Fruit fly (Drosophila melanogaster) whole organism, embryonic: ENCODE data around the gene CG7953.

Source experiments
- Awh ChIP-seq: fragments of 200-800 bp; sonication (Bioruptor generic); IDR thresholded peaks from 2 replicates; pipeline ENCODE4, ENCODE4 v1.3.6; 2022; ENCODE audit warnings: missing biosample characterization, missing genetic modification characterization
- Blimp-1 ChIP-seq: fragments of 200-800 bp; sonication (Bioruptor generic); optimal IDR thresholded peaks from 3 replicates; lab custom pipeline; 2018; ENCODE audit warnings: missing biosample characterization, missing genetic modification characterization, mild to moderate bottlenecking, moderate library complexity, missing genetic modification reagents
- CG10209 ChIP-seq: fragments of 200-800 bp; sonication (Bioruptor generic); optimal IDR thresholded peaks from 3 replicates; lab custom pipeline; 2017; ENCODE audit warnings: missing biosample characterization, mild to moderate bottlenecking, missing genetic modification characterization, missing genetic modification reagents
- CG1024 ChIP-seq: fragments of 200-800 bp; sonication (Bioruptor generic); IDR thresholded peaks from 2 replicates; pipeline ENCODE4 v1.3.6; 2022; ENCODE audit warnings: missing biosample characterization, missing genetic modification characterization
- CG11247 ChIP-seq: fragments of 200-800 bp; sonication (Bioruptor generic); IDR thresholded peaks from 2 replicates; pipeline ENCODE4 v1.3.6; 2022; ENCODE audit warnings: missing biosample characterization, missing genetic modification characterization
- CG14710 ChIP-seq: fragments of 200-800 bp; sonication (Bioruptor generic); optimal IDR thresholded peaks from 3 replicates; lab custom pipeline; 2019; ENCODE audit warnings: missing biosample characterization, mild to moderate bottlenecking, missing genetic modification characterization, moderate library complexity
- CG15011 ChIP-seq: fragments of 200-800 bp; sonication (Bioruptor generic); optimal IDR thresholded peaks from 3 replicates; lab custom pipeline; 2018; ENCODE audit warnings: missing biosample characterization, mild to moderate bottlenecking, missing genetic modification characterization
- CG1602 ChIP-seq: fragments of 200-800 bp; sonication (Bioruptor generic); optimal IDR thresholded peaks from 3 replicates; lab custom pipeline; 2016; ENCODE audit warnings: missing biosample characterization, missing genetic modification characterization
- CG17328 ChIP-seq: fragments of 200-800 bp; sonication (Bioruptor generic); IDR thresholded peaks from 2 replicates; pipeline ENCODE4 v1.3.6; 2022; ENCODE audit warnings: missing biosample characterization, missing genetic modification characterization
- CG17568 ChIP-seq: fragments of 200-800 bp; sonication (Bioruptor generic); optimal IDR thresholded peaks from 2 replicates; lab custom pipeline; 2018; ENCODE audit warnings: missing biosample characterization, mild to moderate bottlenecking, missing genetic modification characterization, moderate library complexity
- CG18764 ChIP-seq: fragments of 200-800 bp; sonication (Bioruptor generic); optimal IDR thresholded peaks from 3 replicates; lab custom pipeline; 2016; ENCODE audit warnings: missing biosample characterization, missing genetic modification characterization
- CG2120 ChIP-seq: fragments of 200-800 bp; sonication (Bioruptor generic); optimal IDR thresholded peaks from 3 replicates; lab custom pipeline; 2016; ENCODE audit warnings: missing biosample characterization, missing genetic modification characterization
- CG2678 ChIP-seq: fragments of 200-800 bp; sonication (Bioruptor generic); optimal IDR thresholded peaks from 3 replicates; lab custom pipeline; 2019; ENCODE audit warnings: missing biosample characterization, mild to moderate bottlenecking, missing genetic modification characterization, moderate library complexity
- CG32767 ChIP-seq: fragments of 200-800 bp; sonication (Bioruptor generic); IDR thresholded peaks from 2 replicates; pipeline ENCODE4 v1.3.6; 2022; ENCODE audit warnings: missing biosample characterization, missing genetic modification characterization
- CG3281 ChIP-seq: fragments of 200-800 bp; sonication (Bioruptor generic); optimal IDR thresholded peaks from 3 replicates; lab custom pipeline; 2017; ENCODE audit warnings: missing biosample characterization, mild to moderate bottlenecking, missing genetic modification characterization
- CG34422 ChIP-seq: fragments of 200-800 bp; sonication (Bioruptor generic); IDR thresholded peaks from 3 replicates; pipeline ENCODE4 v1.3.6; 2022; ENCODE audit warnings: missing biosample characterization, missing genetic modification characterization
- CG4617 ChIP-seq: fragments of 200-800 bp; sonication (Bioruptor generic); optimal IDR thresholded peaks from 3 replicates; lab custom pipeline; 2016; ENCODE audit warnings: missing biosample characterization, missing genetic modification characterization, borderline replicate concordance
- CG8359 ChIP-seq: fragments of 200-800 bp; sonication (Bioruptor generic); optimal IDR thresholded peaks from 2 replicates; lab custom pipeline; 2017; ENCODE audit warnings: missing biosample characterization, mild to moderate bottlenecking, missing genetic modification characterization, borderline replicate concordance
- CG9932 ChIP-seq: fragments of 200-800 bp; sonication (Bioruptor generic); IDR thresholded peaks from 2 replicates; pipeline ENCODE4 v1.3.6; 2022; ENCODE audit warnings: missing biosample characterization, missing genetic modification characterization
- D19A ChIP-seq: fragments of 200-800 bp; optimal IDR thresholded peaks from 3 replicates; lab custom pipeline; 2019; ENCODE audit warnings: missing biosample characterization, mild to moderate bottlenecking, missing genetic modification characterization, moderate library complexity
- D19B ChIP-seq: fragments of 200-800 bp; sonication (Bioruptor generic); optimal IDR thresholded peaks from 2 replicates; lab custom pipeline; 2017; ENCODE audit warnings: missing biosample characterization, mild to moderate bottlenecking, missing genetic modification characterization
- Dek ChIP-seq: fragments of 200-800 bp; sonication (Bioruptor generic); optimal IDR thresholded peaks from 3 replicates; lab custom pipeline; 2019; ENCODE audit warnings: missing biosample characterization, mild to moderate bottlenecking, missing genetic modification characterization, moderate library complexity
- Dref ChIP-seq: fragments of 200-800 bp; sonication (Bioruptor generic); IDR thresholded peaks from 2 replicates; pipeline ENCODE4 v1.3.6; 2022; ENCODE audit warnings: missing biosample characterization, missing genetic modification characterization
- Drgx ChIP-seq: fragments of 200-800 bp; sonication (Bioruptor generic); IDR thresholded peaks from 2 replicates; pipeline ENCODE4 v1.3.6; 2022; ENCODE audit warnings: missing biosample characterization, missing genetic modification characterization
- Mad ChIP-seq: fragments of 200-800 bp; sonication (Bioruptor generic); optimal IDR thresholded peaks from 2 replicates; lab custom pipeline; 2016; ENCODE audit warnings: missing biosample characterization, missing genetic modification characterization
- Med ChIP-seq: fragments of 200-800 bp; sonication (Bioruptor generic); peaks from one replicate; lab custom pipeline; 2016; ENCODE audit warnings: missing biosample characterization, missing genetic modification characterization, mild to moderate bottlenecking, inconsistent platforms, moderate library complexity
- Oaz ChIP-seq: fragments of 200-800 bp; sonication (Bioruptor generic); IDR thresholded peaks from 2 replicates; pipeline ENCODE4 v1.3.6; 2022; ENCODE audit warnings: missing biosample characterization, missing genetic modification characterization
- Spps ChIP-seq: fragments of 200-800 bp; sonication (Bioruptor generic); optimal IDR thresholded peaks from 2 replicates; lab custom pipeline; 2018; ENCODE audit warnings: missing biosample characterization, mild to moderate bottlenecking, missing genetic modification characterization
- bcd ChIP-seq: fragments of 200-800 bp; sonication (Bioruptor generic); optimal IDR thresholded peaks from 2 replicates; lab custom pipeline; 2017; ENCODE audit warnings: missing biosample characterization, mild to moderate bottlenecking, missing genetic modification characterization
- caup ChIP-seq: fragments of 200-800 bp; sonication (Bioruptor generic); optimal IDR thresholded peaks from 3 replicates; lab custom pipeline; 2017; ENCODE audit warnings: missing biosample characterization, mild to moderate bottlenecking, missing genetic modification characterization, moderate library complexity; ENCODE audit not compliant: severe bottlenecking
- crc ChIP-seq: fragments of 200-800 bp; sonication (Bioruptor generic); optimal IDR thresholded peaks from 2 replicates; lab custom pipeline; 2016; ENCODE audit warnings: missing biosample characterization, missing genetic modification characterization
- ems ChIP-seq: fragments of 200-800 bp; sonication (Bioruptor generic); optimal IDR thresholded peaks from 3 replicates; lab custom pipeline; 2016; ENCODE audit warnings: missing biosample characterization, missing genetic modification characterization
- lab ChIP-seq: fragments of 200-800 bp; sonication (Bioruptor generic); optimal IDR thresholded peaks from 3 replicates; lab custom pipeline; 2017; ENCODE audit warnings: missing biosample characterization, missing genetic modification characterization, mild to moderate bottlenecking, moderate library complexity, missing genetic modification reagents
- mam ChIP-seq: fragments of 200-800 bp; sonication (Bioruptor generic); optimal IDR thresholded peaks from 3 replicates; lab custom pipeline; 2016; ENCODE audit warnings: missing biosample characterization, missing genetic modification characterization
- org-1 ChIP-seq: fragments of 200-800 bp; sonication (Bioruptor generic); optimal IDR thresholded peaks from 2 replicates; lab custom pipeline; 2017; ENCODE audit warnings: missing biosample characterization, missing genetic modification characterization
- pho ChIP-seq: fragments of 200-800 bp; sonication (Bioruptor generic); optimal IDR thresholded peaks from 2 replicates; lab custom pipeline; 2016; ENCODE audit warnings: missing biosample characterization, missing genetic modification characterization
- pum ChIP-seq: fragments of 200-800 bp; sonication (Bioruptor generic); optimal IDR thresholded peaks from 2 replicates; lab custom pipeline; 2016; ENCODE audit warnings: missing biosample characterization, missing genetic modification characterization
- ranshi ChIP-seq: fragments of 200-800 bp; sonication (Bioruptor generic); IDR thresholded peaks from 2 replicates; pipeline ENCODE4 v1.3.6; 2022; ENCODE audit warnings: missing biosample characterization, missing genetic modification characterization
- sim ChIP-seq: fragments of 200-800 bp; sonication (Bioruptor generic); IDR thresholded peaks from 2 replicates; pipeline ENCODE4 v1.3.6; 2022; ENCODE audit warnings: missing biosample characterization, missing genetic modification characterization
- slbo ChIP-seq: fragments of 200-800 bp; sonication (Bioruptor generic); IDR thresholded peaks from 2 replicates; pipeline ENCODE4 v1.3.6; 2022; ENCODE audit warnings: missing biosample characterization, missing genetic modification characterization
- stwl ChIP-seq: fragments of 200-800 bp; sonication (Bioruptor generic); optimal IDR thresholded peaks from 3 replicates; lab custom pipeline; 2018; ENCODE audit warnings: missing biosample characterization, mild to moderate bottlenecking, missing genetic modification characterization, moderate library complexity
- tna ChIP-seq: fragments of 200-800 bp; sonication (Bioruptor generic); IDR thresholded peaks from 2 replicates; pipeline ENCODE4 v1.3.6; 2022; ENCODE audit warnings: missing biosample characterization, missing genetic modification characterization; ENCODE audit not compliant: partially characterized antibody
- trh ChIP-seq: fragments of 200-800 bp; sonication (Bioruptor generic); optimal IDR thresholded peaks from 2 replicates; lab custom pipeline; 2016; ENCODE audit warnings: missing biosample characterization, missing genetic modification characterization
- vfl ChIP-seq: fragments of 200-800 bp; sonication (Bioruptor generic); optimal IDR thresholded peaks from 2 replicates; lab custom pipeline; 2016; ENCODE audit warnings: missing biosample characterization, missing genetic modification characterization
- zen2 ChIP-seq: fragments of 200-800 bp; sonication (Bioruptor generic); IDR thresholded peaks from 3 replicates; pipeline ENCODE4 v1.3.6; 2022; ENCODE audit warnings: missing biosample characterization, missing genetic modification characterization; ENCODE audit not compliant: partially characterized antibody

CG7953 gene

dm6 chr2L:13881939-13882338 is 34.2 kb downstream of the CG7953 start (continued):
- no peak for TF ChIP-seq CG32767 (GFP tag; lab: Robert Waterston, UW)
- TF ChIP-seq Med = peak; percentile 82
- peak; percentile 27 for TF ChIP-seq CG10209
- TF ChIP-seq crc (GFP tag; lab: Kevin White, UChicago) = peak; percentile 3
- TF ChIP-seq CG11247 (GFP tag; lab: Robert Waterston, UW) = no peak
- TF ChIP-seq CG2120 (GFP tag; lab: Kevin White, UChicago) = peak; percentile 72
- TF ChIP-seq CG15011 (GFP tag; lab: Kevin White, UChicago) = no peak
- no peak for TF ChIP-seq Blimp-1 (GFP tag; lab: Kevin White, UChicago)
- TF ChIP-seq CG14710 (tag; lab: Kevin White, UChicago) = no peak
- TF ChIP-seq Drgx (GFP tag; lab: Robert Waterston, UW) = no peak
- no peak for TF ChIP-seq CG1602 (GFP tag; lab: Kevin White, UChicago)
- no peak for TF ChIP-seq trh (GFP tag; lab: Kevin White, UChicago)
- TF ChIP-seq ems (GFP tag; lab: Kevin White, UChicago) = no peak
- no peak for TF ChIP-seq Oaz (GFP tag; lab: Robert Waterston, UW)
- no peak for TF ChIP-seq CG18764 (GFP tag; lab: Kevin White, UChicago)
- no peak for TF ChIP-seq Awh (GFP tag; lab: Robert Waterston, UW)
- no peak for TF ChIP-seq slbo (GFP tag; lab: Robert Waterston, UW)
- no peak for TF ChIP-seq CG1024 (GFP tag; lab: Robert Waterston, UW)
- peak; percentile 32 for TF ChIP-seq caup (GFP tag; lab: Kevin White, UChicago)
- TF ChIP-seq CG34422 (GFP tag; lab: Robert Waterston, UW) = no peak
- TF ChIP-seq bcd (GFP tag; lab: Kevin White, UChicago) = peak; percentile 8
- TF ChIP-seq vfl (GFP tag; lab: Kevin White, UChicago) = no peak
- TF ChIP-seq lab (GFP tag; lab: Kevin White, UChicago) = peak; percentile 80
- TF ChIP-seq Spps = no peak
- no peak for TF ChIP-seq tna
- 0 out of 2 replicates have a peak, but pooled peaks have one; percentile 34 for TF ChIP-seq CG9932 (GFP tag; lab: Robert Waterston, UW)
- TF ChIP-seq stwl (tag; lab: Kevin White, UChicago) = no peak
- TF ChIP-seq pum (GFP tag; lab: Kevin White, UChicago) = no peak
- no peak for TF ChIP-seq ranshi (GFP tag; lab: Robert Waterston, UW)
- no peak for TF ChIP-seq org-1 (GFP tag; lab: Kevin White, UChicago)
- no peak for TF ChIP-seq D19A
- peak; percentile 54 for TF ChIP-seq CG2678
- TF ChIP-seq CG8359 (GFP tag; lab: Kevin White, UChicago) = no peak
- TF ChIP-seq CG17568 = peak; percentile 22
- no peak for TF ChIP-seq Dref (GFP tag; lab: Robert Waterston, UW)
- TF ChIP-seq zen2 (GFP tag; lab: Robert Waterston, UW) = no peak
- TF ChIP-seq CG17328 = no peak
- peak; percentile 28 for TF ChIP-seq Dek
- no peak for TF ChIP-seq sim (GFP tag; lab: Robert Waterston, UW)
- TF ChIP-seq CG3281 (GFP tag; lab: Kevin White, UChicago) = peak; percentile 71
- TF ChIP-seq Mad (GFP tag; lab: Kevin White, UChicago) = no peak
- peak; percentile 35 for TF ChIP-seq mam (GFP tag; lab: Kevin White, UChicago)
- no peak for TF ChIP-seq D19B
- peak; percentile 39 for TF ChIP-seq pho (GFP tag; lab: Kevin White, UChicago)
- TF ChIP-seq CG4617 (GFP tag; lab: Kevin White, UChicago) = no peak
- TF ChIP-seq, all 482 proteins: peak for 62
